Worm (Caenorhabditis elegans) whole organism, midembryonic: ENCODE measurements around the gene C14B1.12.

Experiments
- T22C8.4 ChIP-seq: fragments of 200-800 bp; sonication (Bioruptor generic); IDR thresholded peaks from 2 replicates; pipeline ENCODE4 v1.3.6; 2022; ENCODE audit warnings: missing genetic modification characterization, missing compliant biosample characterization
- cog-1 ChIP-seq: sonication (generic microtip); optimal IDR thresholded peaks from 2 replicates; lab custom pipeline; 2016; ENCODE audit warnings: missing genetic modification characterization, missing compliant biosample characterization
- flt-1 ChIP-seq: fragments of 200-800 bp; sonication (Bioruptor generic); IDR thresholded peaks from 2 replicates; pipeline ENCODE4 v1.3.6; 2022; ENCODE audit warnings: missing genetic modification characterization, missing compliant biosample characterization
- klf-2 ChIP-seq: fragments of 200-800 bp; sonication (Bioruptor generic); conservative IDR thresholded peaks from 2 replicates; pipeline ENCODE4 v1.3.6; 2022; ENCODE audit warnings: missing genetic modification reagents, missing genetic modification characterization, missing compliant biosample characterization
- med-1 ChIP-seq: sonication (generic microtip); optimal IDR thresholded peaks from 2 replicates; lab custom pipeline; 2017; ENCODE audit warnings: missing genetic modification characterization, mild to moderate bottlenecking, missing compliant biosample characterization, antibody characterized with exemption, missing genetic modification reagents; ENCODE audit not compliant: insufficient read depth
- ref-1 ChIP-seq: fragments of 200-800 bp; sonication (Bioruptor generic); conservative IDR thresholded peaks from 2 replicates; pipeline ENCODE4 v1.3.6; 2022; ENCODE audit warnings: missing genetic modification reagents, missing genetic modification characterization, missing compliant biosample characterization
- ztf-23 ChIP-seq: fragments of 200-800 bp; sonication (Bioruptor generic); IDR thresholded peaks from 2 replicates; pipeline ENCODE4 v1.3.6; 2022; ENCODE audit warnings: missing genetic modification reagents, missing genetic modification characterization, missing compliant biosample characterization
- ztf-29 ChIP-seq: fragments of 200-800 bp; sonication (Bioruptor generic); IDR thresholded peaks from 2 replicates; pipeline ENCODE4 v1.3.6; 2022; ENCODE audit warnings: missing genetic modification reagents, missing genetic modification characterization, missing compliant biosample characterization

- TF ChIP-seq flt-1 (GFP tag; lab: Robert Waterston, UW): no peak
- TF ChIP-seq cog-1 (tag; lab: Kevin White, UChicago): peak; percentile 24
- 0 out of 2 replicates have a peak, but pooled peaks have one; percentile 51 for TF ChIP-seq klf-2 (GFP tag; lab: Robert Waterston, UW)
- TF ChIP-seq T22C8.4 (GFP tag; lab: Robert Waterston, UW): no peak
- TF ChIP-seq ztf-29 (GFP tag; lab: Robert Waterston, UW): no peak
- 0 out of 2 replicates have a peak, but pooled peaks have one; percentile 32 for TF ChIP-seq ztf-23 (GFP tag; lab: Robert Waterston, UW)
- TF ChIP-seq ref-1 (GFP tag; lab: Robert Waterston, UW): no peak
- no peak for TF ChIP-seq med-1 (GFP tag; lab: Kevin White, UChicago)
Observed at ce11 chrIII:3716073-3716659, 8.6 kb downstream of the C14B1.12 start.
